Fruit fly (Drosophila melanogaster) whole organism, prepupa: Measurements from ENCODE around the gene Eip78C.

Experiments
- CG8319 ChIP-seq: fragments of 200-800 bp; sonication (Bioruptor generic); optimal IDR thresholded peaks from 3 replicates; lab custom pipeline; 2016; ENCODE audit warnings: missing biosample characterization, missing genetic modification characterization
- Eip78C ChIP-seq: fragments of 200-800 bp; sonication (Bioruptor generic); peaks from one replicate; lab custom pipeline; 2016; ENCODE audit warnings: missing biosample characterization, missing genetic modification characterization
- Eip93F ChIP-seq: fragments of 200-800 bp; sonication (Bioruptor generic); optimal IDR thresholded peaks from 2 replicates; lab custom pipeline; 2016; ENCODE audit warnings: missing biosample characterization, mild to moderate bottlenecking, missing genetic modification characterization
- Sox102F ChIP-seq: fragments of 200-800 bp; sonication (Bioruptor generic); optimal IDR thresholded peaks from 2 replicates; lab custom pipeline; 2016; ENCODE audit warnings: missing biosample characterization, mild to moderate bottlenecking, missing genetic modification characterization

- TF ChIP-seq CG8319 (no peak), Sox102F (GFP tag; lab: Kevin White, UChicago) (peak; percentile 1), Eip78C (GFP tag; lab: Kevin White, UChicago) (peak; percentile 11), Eip93F (GFP tag; lab: Kevin White, UChicago) (no peak)
These were observed 54.7 kb downstream of the Eip78C start, which contains the start of gene ppl for dm6 chr3L:21280996-21281691.
